Fruit fly (Drosophila melanogaster) whole organism, adult: ENCODE results near the gene CG8065.

Experiments used
- CG11617 ChIP-seq: fragments of 200-800 bp; sonication (Bioruptor generic); optimal IDR thresholded peaks from 2 replicates; lab custom pipeline; 2017; ENCODE audit warnings: mild to moderate bottlenecking, missing biosample characterization, missing genetic modification reagents, missing genetic modification characterization
- CG12768 ChIP-seq: fragments of 200-800 bp; sonication (Bioruptor generic); optimal IDR thresholded peaks from 2 replicates; lab custom pipeline; 2017; ENCODE audit warnings: missing biosample characterization, missing genetic modification characterization, mild to moderate bottlenecking, moderate library complexity, missing genetic modification reagents
- CG1620 ChIP-seq: fragments of 200-800 bp; sonication (Bioruptor generic); optimal IDR thresholded peaks from 2 replicates; lab custom pipeline; 2016; ENCODE audit warnings: missing biosample characterization, missing genetic modification characterization
- CG33017 ChIP-seq: fragments of 200-800 bp; sonication (Bioruptor generic); optimal IDR thresholded peaks from 2 replicates; lab custom pipeline; 2018; ENCODE audit warnings: missing biosample characterization, mild to moderate bottlenecking, missing genetic modification characterization, moderate library complexity
- CG7101 ChIP-seq: fragments of 200-800 bp; sonication (Bioruptor generic); optimal IDR thresholded peaks from 2 replicates; lab custom pipeline; 2018; ENCODE audit warnings: missing biosample characterization, mild to moderate bottlenecking, missing genetic modification characterization, moderate library complexity
- Hr96 ChIP-seq: fragments of 200-800 bp; sonication (Bioruptor generic); optimal IDR thresholded peaks from 2 replicates; lab custom pipeline; 2016; ENCODE audit warnings: missing biosample characterization, missing genetic modification characterization
- cic ChIP-seq: fragments of 200-800 bp; sonication (Bioruptor generic); optimal IDR thresholded peaks from 2 replicates; lab custom pipeline; 2017; ENCODE audit warnings: missing biosample characterization, mild to moderate bottlenecking, missing genetic modification characterization, moderate library complexity
- cnc ChIP-seq, 2 experiments: fragments of >200 bp; optimal IDR thresholded peaks; 2 replicates each; lab custom pipeline; 2017
- kay ChIP-seq: fragments of 200-800 bp; sonication (Bioruptor generic); peaks from one replicate; lab custom pipeline; 2016; ENCODE audit warnings: missing biosample characterization, missing genetic modification characterization, borderline replicate concordance
- ovo ChIP-seq: fragments of 200-800 bp; sonication (Bioruptor generic); optimal IDR thresholded peaks from 2 replicates; lab custom pipeline; 2016; ENCODE audit warnings: missing biosample characterization, missing genetic modification characterization
- pad ChIP-seq: fragments of 200-800 bp; sonication (Bioruptor generic); optimal IDR thresholded peaks from 3 replicates; lab custom pipeline; 2017; ENCODE audit warnings: missing biosample characterization, missing genetic modification characterization, mild to moderate bottlenecking, moderate library complexity, missing genetic modification reagents
- tj ChIP-seq: fragments of 200-800 bp; sonication (Bioruptor generic); optimal IDR thresholded peaks from 3 replicates; lab custom pipeline; 2017; ENCODE audit warnings: missing biosample characterization, mild to moderate bottlenecking, missing genetic modification characterization, moderate library complexity

DNA sequence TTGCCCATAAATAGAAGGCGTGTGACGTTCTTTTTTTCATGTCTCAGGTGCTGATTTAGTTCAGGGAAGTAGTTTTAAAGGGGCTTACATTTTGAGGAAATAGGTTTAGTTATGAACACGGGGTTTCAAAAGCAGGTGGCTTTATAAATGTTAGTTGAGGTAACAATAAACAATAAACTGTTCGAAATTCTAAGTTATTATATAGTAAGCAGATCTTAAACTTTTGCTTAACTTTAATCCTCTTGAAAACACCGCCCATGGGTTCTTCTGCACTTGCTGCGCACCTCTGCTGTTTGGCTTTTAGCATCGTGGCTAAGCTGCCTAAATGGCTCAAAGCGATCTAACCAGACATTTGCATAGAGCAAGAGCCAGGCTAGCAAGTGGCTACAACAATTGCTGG lies 15.1 kb downstream of the CG8065 start:
- TF ChIP-seq CG7101 (tag; lab: Kevin White, UChicago) (no peak), cic (GFP tag; lab: Kevin White, UChicago) (no peak), CG1620 (GFP tag; lab: Kevin White, UChicago) (no peak), CG11617 (GFP tag; lab: Kevin White, UChicago) (no peak), Hr96 (GFP tag; lab: Kevin White, UChicago) (no peak), CG33017 (tag; lab: Kevin White, UChicago) (no peak), CG12768 (GFP tag; lab: Kevin White, UChicago) (no peak), tj (GFP tag; lab: Kevin White, UChicago) (no peak), kay (no peak), cnc (optimal IDR thresholded peaks at IDR 0.05; lab: Kevin White, UChicago) (no peak), pad (GFP tag; lab: Kevin White, UChicago) (no peak), ovo (GFP tag; lab: Kevin White, UChicago) (no peak)
